Fruit fly (Drosophila melanogaster): ENCODE data around the gene Flad1.

DNA sequence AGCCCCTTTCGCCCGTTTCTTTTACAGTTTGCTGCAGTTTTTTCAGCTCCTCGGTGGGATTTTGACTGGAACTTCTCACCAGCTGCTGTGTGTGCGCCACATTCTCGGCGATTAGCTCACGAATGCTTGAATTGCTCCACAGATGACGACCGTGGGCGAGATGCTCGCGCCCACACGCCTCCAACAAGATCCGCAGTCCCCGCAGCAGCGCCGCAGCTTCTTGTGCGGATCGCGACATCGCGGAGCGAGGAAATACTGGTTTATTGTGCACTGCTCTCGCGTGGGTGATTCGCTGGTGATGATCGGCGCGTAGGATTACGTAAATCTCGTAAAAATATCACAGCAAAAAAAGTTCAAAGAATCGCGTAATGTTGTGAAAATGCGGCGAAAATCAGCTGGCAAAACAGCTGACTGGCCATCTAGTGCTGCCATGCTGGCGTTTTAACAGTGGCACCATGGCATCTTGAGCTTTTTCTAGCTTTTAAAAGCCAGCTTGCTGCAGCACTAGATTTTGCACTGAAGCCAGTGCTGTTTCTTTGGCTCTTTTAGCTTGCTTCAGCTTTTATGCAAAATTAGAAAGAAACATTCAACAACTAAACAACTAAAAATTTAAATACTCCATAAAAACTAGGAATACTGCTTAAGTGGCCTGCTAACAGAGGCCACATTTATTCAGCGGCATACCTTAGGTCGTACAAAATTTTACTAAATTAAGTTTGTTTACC lies 2.4 kb downstream of the Flad1 start, which contains the start of gene Coq8:
- TF ChIP-seq CG7101 (tag; optimal IDR thresholded peaks at IDR 0.05), result no peak
- TF ChIP-seq Hr96 (GFP tag; optimal IDR thresholded peaks at IDR 0.05), result no peak
- no peak for TF ChIP-seq cic (GFP tag; optimal IDR thresholded peaks at IDR 0.05)
- no peak for TF ChIP-seq kay (GFP tag; ENCODE audit: borderline replicate concordance)
